Fruit fly (Drosophila melanogaster) whole organism, embryonic: ENCODE results near the gene CG13984.

ENCODE experiments used
- ATbp ChIP-seq: fragments of 200-800 bp; sonication (Bioruptor generic); optimal IDR thresholded peaks from 2 replicates; lab custom pipeline; 2017; ENCODE audit warnings: missing biosample characterization, mild to moderate bottlenecking, missing genetic modification characterization, missing genetic modification reagents
- B-H2 ChIP-seq: fragments of 200-800 bp; sonication (Bioruptor generic); optimal IDR thresholded peaks from 2 replicates; lab custom pipeline; 2018; ENCODE audit warnings: missing biosample characterization, mild to moderate bottlenecking, missing genetic modification characterization
- CG10543 ChIP-seq: fragments of 200-800 bp; sonication (Bioruptor generic); optimal IDR thresholded peaks from 3 replicates; lab custom pipeline; 2017; ENCODE audit warnings: missing biosample characterization, mild to moderate bottlenecking, missing genetic modification characterization, moderate library complexity
- CG10565 ChIP-seq: fragments of 200-800 bp; sonication (Bioruptor generic); optimal IDR thresholded peaks from 3 replicates; lab custom pipeline; 2016; ENCODE audit warnings: missing biosample characterization, mild to moderate bottlenecking, missing genetic modification characterization
- CG11456 ChIP-seq: fragments of 200-800 bp; sonication (Bioruptor generic); IDR thresholded peaks from 3 replicates; pipeline ENCODE4 v1.3.6; 2022; ENCODE audit warnings: missing biosample characterization, missing genetic modification characterization
- CG13424 ChIP-seq: fragments of 200-800 bp; sonication (Bioruptor generic); optimal IDR thresholded peaks from 2 replicates; lab custom pipeline; 2019; ENCODE audit warnings: missing biosample characterization, mild to moderate bottlenecking, missing genetic modification characterization, moderate library complexity
- CG13894 ChIP-seq: fragments of 200-800 bp; sonication (Bioruptor generic); optimal IDR thresholded peaks from 3 replicates; lab custom pipeline; 2018; ENCODE audit warnings: missing biosample characterization, mild to moderate bottlenecking, missing genetic modification characterization, moderate library complexity
- CG14014 ChIP-seq: fragments of 200-800 bp; sonication (Bioruptor generic); IDR thresholded peaks from 2 replicates; pipeline ENCODE4 v1.3.6; 2022; ENCODE audit warnings: missing biosample characterization, missing genetic modification characterization
- CG15011 ChIP-seq: fragments of 200-800 bp; sonication (Bioruptor generic); optimal IDR thresholded peaks from 3 replicates; lab custom pipeline; 2018; ENCODE audit warnings: missing biosample characterization, mild to moderate bottlenecking, missing genetic modification characterization
- CG2678 ChIP-seq: fragments of 200-800 bp; sonication (Bioruptor generic); optimal IDR thresholded peaks from 3 replicates; lab custom pipeline; 2019; ENCODE audit warnings: missing biosample characterization, mild to moderate bottlenecking, missing genetic modification characterization, moderate library complexity
- CG3281 ChIP-seq: fragments of 200-800 bp; sonication (Bioruptor generic); optimal IDR thresholded peaks from 3 replicates; lab custom pipeline; 2017; ENCODE audit warnings: missing biosample characterization, mild to moderate bottlenecking, missing genetic modification characterization
- CG33557 ChIP-seq: fragments of 200-800 bp; sonication (Bioruptor generic); optimal IDR thresholded peaks from 2 replicates; lab custom pipeline; 2019; ENCODE audit warnings: missing biosample characterization, mild to moderate bottlenecking, missing genetic modification characterization, moderate library complexity
- CG4730 ChIP-seq: fragments of 200-800 bp; sonication (Bioruptor generic); IDR thresholded peaks from 2 replicates; pipeline ENCODE4 v1.3.6; 2022; ENCODE audit warnings: missing biosample characterization, missing genetic modification characterization
- CG6689 ChIP-seq: fragments of 200-800 bp; sonication (Bioruptor generic); IDR thresholded peaks from 2 replicates; pipeline ENCODE4 v1.3.6; 2022; ENCODE audit warnings: missing biosample characterization, missing genetic modification characterization
- CG7928 ChIP-seq: fragments of 200-800 bp; sonication (Bioruptor generic); optimal IDR thresholded peaks from 2 replicates; lab custom pipeline; 2017; ENCODE audit warnings: missing biosample characterization, mild to moderate bottlenecking, missing genetic modification characterization
- CG8089 ChIP-seq: fragments of 200-800 bp; sonication (Bioruptor generic); optimal IDR thresholded peaks from 3 replicates; lab custom pipeline; 2016; ENCODE audit warnings: missing biosample characterization, missing genetic modification characterization
- CG8388 ChIP-seq: fragments of 200-800 bp; sonication (Bioruptor generic); optimal IDR thresholded peaks from 2 replicates; lab custom pipeline; 2019; ENCODE audit warnings: missing biosample characterization, mild to moderate bottlenecking, missing genetic modification characterization, moderate library complexity
- CG8478 ChIP-seq: fragments of >200 bp; optimal IDR thresholded peaks from 2 replicates; lab custom pipeline; 2018
- CG9797 ChIP-seq: fragments of 200-800 bp; sonication (Bioruptor generic); optimal IDR thresholded peaks from 3 replicates; lab custom pipeline; 2018; ENCODE audit warnings: missing biosample characterization, mild to moderate bottlenecking, missing genetic modification characterization
- CG9876 ChIP-seq: fragments of 200-800 bp; sonication (Bioruptor generic); optimal IDR thresholded peaks from 2 replicates; lab custom pipeline; 2016; ENCODE audit warnings: missing biosample characterization, missing genetic modification characterization
- CHES-1-like ChIP-seq: fragments of 200-800 bp; sonication (Bioruptor generic); optimal IDR thresholded peaks from 2 replicates; lab custom pipeline; 2016; ENCODE audit warnings: missing biosample characterization, missing genetic modification characterization
- CkIIα-i1 ChIP-seq: fragments of 200-800 bp; sonication (Bioruptor generic); IDR thresholded peaks from 2 replicates; pipeline ENCODE4 v1.3.6; 2022; ENCODE audit warnings: missing biosample characterization, missing genetic modification characterization
- D19B ChIP-seq: fragments of 200-800 bp; sonication (Bioruptor generic); optimal IDR thresholded peaks from 2 replicates; lab custom pipeline; 2017; ENCODE audit warnings: missing biosample characterization, mild to moderate bottlenecking, missing genetic modification characterization
- Dek ChIP-seq: fragments of 200-800 bp; sonication (Bioruptor generic); optimal IDR thresholded peaks from 3 replicates; lab custom pipeline; 2019; ENCODE audit warnings: missing biosample characterization, mild to moderate bottlenecking, missing genetic modification characterization, moderate library complexity
- Dp ChIP-seq: fragments of 200-800 bp; sonication (Bioruptor generic); optimal IDR thresholded peaks from 2 replicates; lab custom pipeline; 2018; ENCODE audit warnings: missing biosample characterization, mild to moderate bottlenecking, missing genetic modification characterization, moderate library complexity
- Drgx ChIP-seq: fragments of 200-800 bp; sonication (Bioruptor generic); IDR thresholded peaks from 2 replicates; pipeline ENCODE4 v1.3.6; 2022; ENCODE audit warnings: missing biosample characterization, missing genetic modification characterization
- Ets65A ChIP-seq: fragments of 200-800 bp; sonication (Bioruptor generic); peaks from one replicate; lab custom pipeline; 2016; ENCODE audit warnings: missing biosample characterization, missing genetic modification characterization
- HHEX ChIP-seq: fragments of 200-800 bp; sonication (Bioruptor generic); optimal IDR thresholded peaks from 3 replicates; lab custom pipeline; 2017; ENCODE audit warnings: missing biosample characterization, mild to moderate bottlenecking, missing genetic modification characterization, missing genetic modification reagents
- HmgD ChIP-seq: fragments of 200-800 bp; sonication (Bioruptor generic); optimal IDR thresholded peaks from 3 replicates; lab custom pipeline; 2016; ENCODE audit warnings: missing biosample characterization, missing genetic modification characterization
- Hmr ChIP-seq: fragments of 200-800 bp; sonication (Bioruptor generic); optimal IDR thresholded peaks from 3 replicates; lab custom pipeline; 2017; ENCODE audit warnings: mild to moderate bottlenecking, missing biosample characterization, missing genetic modification reagents, missing genetic modification characterization
- Hr51 ChIP-seq, 2 experiments: fragments of 200-800 bp; sonication (Bioruptor generic); optimal IDR thresholded peaks; 2 replicates in 1 of 2; 3 replicates in 1 of 2; lab custom pipeline; 2016 to 2018; ENCODE audit warnings: missing biosample characterization in 2 of 2, missing genetic modification characterization in 2 of 2, mild to moderate bottlenecking in 1 of 2, moderate library complexity in 1 of 2
- Sin3A ChIP-seq: fragments of >200 bp; optimal IDR thresholded peaks from 2 replicates; lab custom pipeline; 2018
- Taf1 ChIP-seq: fragments of 200-800 bp; sonication (Bioruptor generic); IDR thresholded peaks from 2 replicates; pipeline ENCODE4 v1.3.6; 2022; ENCODE audit warnings: missing biosample characterization, missing genetic modification characterization
- Usf ChIP-seq: fragments of 200-800 bp; sonication (Bioruptor generic); optimal IDR thresholded peaks from 2 replicates; lab custom pipeline; 2017; ENCODE audit warnings: missing genotype, missing biosample characterization, missing genetic modification characterization
- aop ChIP-seq: fragments of 200-800 bp; sonication (Bioruptor generic); IDR thresholded peaks from 2 replicates; pipeline ENCODE4 v1.3.6; 2022; ENCODE audit warnings: missing biosample characterization, missing genetic modification characterization
- bigmax ChIP-seq: fragments of 200-800 bp; sonication (Bioruptor generic); optimal IDR thresholded peaks from 2 replicates; lab custom pipeline; 2018; ENCODE audit warnings: missing biosample characterization, mild to moderate bottlenecking, missing genetic modification characterization
- chif ChIP-seq, 2 experiments: fragments of 200-800 bp; sonication (Bioruptor generic); optimal IDR thresholded peaks; 3 replicates each; lab custom pipeline; 2016; ENCODE audit warnings: missing biosample characterization in 2 of 2, missing genetic modification characterization in 2 of 2
- crc ChIP-seq: fragments of 200-800 bp; sonication (Bioruptor generic); optimal IDR thresholded peaks from 2 replicates; lab custom pipeline; 2016; ENCODE audit warnings: missing biosample characterization, missing genetic modification characterization
- da ChIP-seq: fragments of 200-800 bp; sonication (Bioruptor generic); optimal IDR thresholded peaks from 2 replicates; lab custom pipeline; 2016; ENCODE audit warnings: missing biosample characterization, missing genetic modification characterization
- dm ChIP-seq: fragments of 200-800 bp; sonication (Bioruptor generic); optimal IDR thresholded peaks from 3 replicates; lab custom pipeline; 2016; ENCODE audit warnings: missing biosample characterization, missing genetic modification characterization
- fd3F ChIP-seq: fragments of 200-800 bp; sonication (Bioruptor generic); optimal IDR thresholded peaks from 2 replicates; lab custom pipeline; 2018; ENCODE audit warnings: missing biosample characterization, mild to moderate bottlenecking, missing genetic modification characterization, moderate library complexity
- fd96Cb ChIP-seq: fragments of 200-800 bp; sonication (Bioruptor generic); optimal IDR thresholded peaks from 2 replicates; lab custom pipeline; 2018; ENCODE audit warnings: missing biosample characterization, mild to moderate bottlenecking, missing genetic modification characterization, moderate library complexity
- hkb ChIP-seq, 2 experiments: fragments of 200-800 bp in 1 of 2; fragments of >200 bp in 1 of 2; sonication (Bioruptor generic) in 1 of 2; IDR thresholded peaks in 1 of 2; optimal IDR thresholded peaks in 1 of 2; 2 replicates each; pipeline versions ENCODE4 v1.3.6 to Lab custom; 2017 to 2022; ENCODE audit warnings: missing biosample characterization in 1 of 2, missing genetic modification characterization in 1 of 2
- insv ChIP-seq, 2 experiments: fragments of 200-800 bp; sonication (Bioruptor generic); optimal IDR thresholded peaks; 3 replicates each; lab custom pipeline; 2016 to 2018; ENCODE audit warnings: missing biosample characterization in 2 of 2, missing genetic modification characterization in 2 of 2
- knrl ChIP-seq: fragments of 200-800 bp; sonication (Bioruptor generic); IDR thresholded peaks from 3 replicates; pipeline ENCODE4 v1.3.6; 2022; ENCODE audit warnings: missing biosample characterization, missing genetic modification characterization; ENCODE audit not compliant: partially characterized antibody
- mirr ChIP-seq: fragments of 200-800 bp; sonication (Bioruptor generic); optimal IDR thresholded peaks from 3 replicates; lab custom pipeline; 2018; ENCODE audit warnings: missing biosample characterization, mild to moderate bottlenecking, missing genetic modification characterization
- run ChIP-seq: fragments of 200-800 bp; sonication (Bioruptor generic); optimal IDR thresholded peaks from 3 replicates; lab custom pipeline; 2018; ENCODE audit warnings: missing biosample characterization, mild to moderate bottlenecking, missing genetic modification characterization
- salm ChIP-seq: fragments of 200-800 bp; sonication (Bioruptor generic); optimal IDR thresholded peaks from 2 replicates; lab custom pipeline; 2018; ENCODE audit warnings: missing biosample characterization, mild to moderate bottlenecking, missing genetic modification characterization
- sima ChIP-seq: fragments of 200-800 bp; sonication (Bioruptor generic); optimal IDR thresholded peaks from 2 replicates; lab custom pipeline; 2016; ENCODE audit warnings: missing biosample characterization, missing genetic modification characterization
- sisA ChIP-seq: fragments of 200-800 bp; sonication (Bioruptor generic); IDR thresholded peaks from 2 replicates; pipeline ENCODE4 v1.3.6; 2022; ENCODE audit warnings: missing biosample characterization, missing genetic modification characterization
- sr ChIP-seq: fragments of 200-800 bp; sonication (Bioruptor generic); IDR thresholded peaks from 3 replicates; pipeline ENCODE4 v1.3.6; 2022; ENCODE audit warnings: missing biosample characterization, missing genetic modification characterization
- tio ChIP-seq: fragments of 200-800 bp; sonication (Bioruptor generic); optimal IDR thresholded peaks from 2 replicates; lab custom pipeline; 2017; ENCODE audit warnings: missing biosample characterization, missing genetic modification characterization, inconsistent platforms
- yki ChIP-seq: fragments of >200 bp; optimal IDR thresholded peaks from 3 replicates; lab custom pipeline; 2018

Gene CG13984

dm6 chr2L:6291605-6292004 is 17.0 kb upstream of the CG13984 start (continued):
- TF ChIP-seq hkb (optimal IDR thresholded peaks at IDR 0.05; lab: Kevin White, UChicago) (no peak), hkb (GFP tag; IDR thresholded peaks at IDR 0.05; lab: Robert Waterston, UW) (no peak), tio (GFP tag; lab: Kevin White, UChicago) (no peak), CHES-1-like (GFP tag; lab: Kevin White, UChicago) (no peak), HmgD (GFP tag; lab: Kevin White, UChicago) (no peak), CG8388 (no peak), CG8478 (lab: Kevin White, UChicago) (no peak), CG13424 (tag; lab: Kevin White, UChicago) (no peak), Hmr (no peak), sisA (GFP tag; lab: Robert Waterston, UW) (no peak), bigmax (GFP tag; lab: Kevin White, UChicago) (no peak), Sin3A (lab: Kevin White, UChicago) (no peak), Ets65A (GFP tag; lab: Kevin White, UChicago) (no peak), fd96Cb (tag; lab: Kevin White, UChicago) (no peak), fd3F (GFP tag; lab: Kevin White, UChicago) (no peak), ATbp (GFP tag; lab: Kevin White, UChicago) (peak; percentile 24), Dek (no peak), CG11456 (GFP tag; lab: Robert Waterston, UW) (no peak), salm (peak; percentile 1), CG2678 (peak; percentile 17), CG7928 (GFP tag; lab: Kevin White, UChicago) (no peak), mirr (GFP tag; lab: Kevin White, UChicago) (no peak), sima (no peak), CG9876 (GFP tag; lab: Kevin White, UChicago) (no peak), sr (no peak), run (tag; lab: Kevin White, UChicago) (peak; percentile 56), CG13894 (tag; lab: Kevin White, UChicago) (no peak), CG14014 (GFP tag; lab: Robert Waterston, UW) (no peak), CG4730 (GFP tag; lab: Robert Waterston, UW) (no peak), chif (GFP tag; optimal IDR thresholded peaks at IDR 0.05; lab: Kevin White, UChicago) (no peak), dm (no peak), Taf1 (GFP tag; lab: Robert Waterston, UW) (no peak), knrl (GFP tag; lab: Robert Waterston, UW) (no peak), aop (GFP tag; lab: Robert Waterston, UW) (no peak), CG10565 (GFP tag; lab: Kevin White, UChicago) (no peak), Dp (GFP tag; lab: Kevin White, UChicago) (no peak), CG10543 (GFP tag; lab: Kevin White, UChicago) (peak; percentile 34), da (GFP tag; lab: Kevin White, UChicago) (no peak), HHEX (GFP tag; lab: Kevin White, UChicago) (peak; percentile 11), CG8089 (GFP tag; lab: Kevin White, UChicago) (no peak), CkIIα-i1 (GFP tag; lab: Robert Waterston, UW) (no peak), Hr51 (GFP tag; optimal IDR thresholded peaks at IDR 0.05; lab: Kevin White, UChicago) (no peak), CG33557 (GFP tag; lab: Kevin White, UChicago) (peak; percentile 64), CG9797 (GFP tag; lab: Kevin White, UChicago) (no peak), CG15011 (GFP tag; lab: Kevin White, UChicago) (no peak), CG3281 (GFP tag; lab: Kevin White, UChicago) (no peak), D19B (no peak), insv (GFP tag; optimal IDR thresholded peaks at IDR 0.05; lab: Kevin White, UChicago) (no peak), crc (GFP tag; lab: Kevin White, UChicago) (no peak), yki (lab: Kevin White, UChicago) (no peak), CG6689 (GFP tag; lab: Robert Waterston, UW) (no peak), Drgx (no peak), Usf (GFP tag; lab: Kevin White, UChicago) (no peak), B-H2 (GFP tag; lab: Kevin White, UChicago) (no peak)
